Worm (Caenorhabditis elegans): ENCODE results near the gene C30G7.5.

DNA sequence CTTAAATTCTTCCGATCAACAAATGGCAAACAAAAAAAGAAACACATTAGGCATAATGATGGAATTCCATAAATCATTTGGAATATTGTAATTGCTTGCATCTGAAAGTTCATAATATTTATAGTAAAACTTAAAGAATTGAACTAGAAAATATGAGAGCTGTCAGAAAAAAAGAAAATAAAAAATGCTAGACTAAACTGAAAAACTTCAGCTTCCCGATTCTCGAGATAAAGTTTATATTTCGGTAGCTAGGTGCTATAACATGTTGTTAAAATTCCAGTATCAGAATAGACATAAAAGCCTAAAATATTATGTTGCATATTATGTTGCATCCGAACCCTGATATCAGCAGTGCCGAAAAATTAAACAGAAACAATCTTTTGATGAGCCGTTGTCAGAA lies 30.4 kb downstream of the C30G7.5 start, which contains the start of gene srg-54:
- TF ChIP-seq ceh-2 (tag; optimal IDR thresholded peaks at IDR 0.05) (no peak), ama-1 (optimal IDR thresholded peaks at IDR 0.05) (no peak), pqm-1 (tag; optimal IDR thresholded peaks at IDR 0.05) (no peak), nhr-11 (tag; optimal IDR thresholded peaks at IDR 0.05) (no peak), zip-5 (tag; optimal IDR thresholded peaks at IDR 0.05) (no peak), sox-4 (tag; optimal IDR thresholded peaks at IDR 0.05) (no peak), ceh-45 (GFP tag; IDR thresholded peaks at IDR 0.05) (no peak)
